Worm (Caenorhabditis elegans) whole organism, young adult: Measurements from ENCODE around the gene str-103.

Source experiments
- ama-1 ChIP-seq, 3 experiments: fragments of 150-350 bp in 1 of 3; sonication (generic microtip) in 2 of 3; optimal IDR thresholded peaks; 2 replicates each; lab custom pipeline; 2014 to 2018; ENCODE audit warnings: missing biosample characterization in 2 of 3, missing genetic modification characterization in 2 of 3, missing genetic modification reagents in 2 of 3
- zim-3 ChIP-seq: sonication (generic microtip); optimal IDR thresholded peaks from 2 replicates; lab custom pipeline; 2017; ENCODE audit warnings: mild to moderate bottlenecking, missing genetic modification characterization, moderate library complexity, missing compliant biosample characterization
- ztf-6 ChIP-seq: fragments of 200-800 bp; sonication (Bioruptor generic); IDR thresholded peaks from 2 replicates; pipeline ENCODE4 v1.3.6; 2022; ENCODE audit warnings: missing genetic modification reagents, missing genetic modification characterization, missing compliant biosample characterization

- TF ChIP-seq ama-1 (optimal IDR thresholded peaks at IDR 0.05; lab: Kevin White, UChicago): no peak
- no peak for TF ChIP-seq ama-1 (GFP tag; optimal IDR thresholded peaks at IDR 0.05; lab: Kevin White, UChicago)
- TF ChIP-seq zim-3 (tag; lab: Kevin White, UChicago): no peak
- no peak for TF ChIP-seq ztf-6 (GFP tag; lab: Robert Waterston, UW)
Measured at ce11 chrV:16073856-16074255, 44.6 kb downstream of the str-103 start, which contains the start of gene srj-10.
